In genomic region chrIV:11713289-11713688, ce11 we compare ENCODE assay signal across 5 worm cellular contexts.
TF ChIP-seq lines count a peak whose summit lies in the region.

No protein-coding gene starts in this region.

TF ChIP-seq in whole organism, L1 larva, 84 proteins besides CTCF, POLR2A, EP300 and RAD21:
- TF ChIP-seq zip-4 (GFP tag; optimal IDR thresholded peaks at IDR 0.05; lab: Kevin White, UChicago): no peak
- TF ChIP-seq hpl-2 (GFP tag; optimal IDR thresholded peaks at IDR 0.05; lab: Kevin White, UChicago): no peak
- TF ChIP-seq sox-4 (tag; optimal IDR thresholded peaks at IDR 0.05; lab: Kevin White, UChicago): no peak
- TF ChIP-seq dsc-1 (tag; optimal IDR thresholded peaks at IDR 0.05; lab: Kevin White, UChicago): peak; percentile 60

TF ChIP-seq in whole organism, L2 larva, 48 proteins besides CTCF, POLR2A, EP300 and RAD21:
- TF ChIP-seq mab-5 (tag; optimal IDR thresholded peaks at IDR 0.05; lab: Kevin White, UChicago) (peak; percentile 47), unc-55 (GFP tag; optimal IDR thresholded peaks at IDR 0.05; lab: Kevin White, UChicago) (peak; percentile 23), lin-11 (tag; optimal IDR thresholded peaks at IDR 0.05; lab: Kevin White, UChicago) (no peak), crh-2 (tag; optimal IDR thresholded peaks at IDR 0.05; lab: Kevin White, UChicago) (no peak), fos-1 (tag; optimal IDR thresholded peaks at IDR 0.05; lab: Kevin White, UChicago) (no peak)

TF ChIP-seq in whole organism, L3 larva, 47 proteins besides CTCF, POLR2A, EP300 and RAD21:
- TF ChIP-seq lin-39 (tag; optimal IDR thresholded peaks at IDR 0.05; lab: Kevin White, UChicago): peak; percentile 51
- peak; percentile 9 for TF ChIP-seq unc-62 (GFP tag; optimal IDR thresholded peaks at IDR 0.05; lab: Kevin White, UChicago)
- TF ChIP-seq elt-2 (tag; optimal IDR thresholded peaks at IDR 0.05; lab: Kevin White, UChicago): no peak
- TF ChIP-seq nhr-77 (tag; optimal IDR thresholded peaks at IDR 0.05; lab: Kevin White, UChicago): no peak
- no peak for TF ChIP-seq nhr-67 (tag; optimal IDR thresholded peaks at IDR 0.05; lab: Kevin White, UChicago)
- no peak for TF ChIP-seq lsy-12 (tag; optimal IDR thresholded peaks at IDR 0.05; lab: Kevin White, UChicago)
- no peak for TF ChIP-seq egl-27 (tag; optimal IDR thresholded peaks at IDR 0.05; lab: Kevin White, UChicago)

TF ChIP-seq in whole organism, late embryonic, 69 proteins besides CTCF, POLR2A, EP300 and RAD21:
- TF ChIP-seq hlh-8 (tag; optimal IDR thresholded peaks at IDR 0.05; lab: Kevin White, UChicago) (peak; percentile 91), sox-2 (GFP tag; IDR thresholded peaks at IDR 0.05; lab: Robert Waterston, UW) (no peak)

TF ChIP-seq in whole organism, mixed stage, embryonic, 35 proteins besides CTCF, POLR2A, EP300 and RAD21:
- TF ChIP-seq hlh-1 (tag; optimal IDR thresholded peaks at IDR 0.05; lab: Kevin White, UChicago) (peak; percentile 42), ham-2 (GFP tag; optimal IDR thresholded peaks at IDR 0.05; lab: Kevin White, UChicago) (no peak)
